Fruit fly (Drosophila melanogaster) S2 (cell line): ENCODE data around the gene Kaz-m1.
A peak's percentile ranks its signal among the peaks of the same experiment; 100 is the strongest.

ENCODE experiments used
- CG8478 ChIP-seq: fragments of >200 bp; optimal IDR thresholded peaks from 2 replicates; lab custom pipeline; 2018
- CTCF ChIP-seq, 2 experiments: fragments of >200 bp; optimal IDR thresholded peaks; 2 replicates each; lab custom pipeline; 2018

Kaz-m1 gene

dm6 chr3R:26034643-26035368, 20.3 kb downstream of the Kaz-m1 start:
- TF ChIP-seq CTCF (optimal IDR thresholded peaks at IDR 0.05; lab: Kevin White, UChicago) = no peak
- TF ChIP-seq CG8478 (lab: Kevin White, UChicago) = no peak

DNA sequence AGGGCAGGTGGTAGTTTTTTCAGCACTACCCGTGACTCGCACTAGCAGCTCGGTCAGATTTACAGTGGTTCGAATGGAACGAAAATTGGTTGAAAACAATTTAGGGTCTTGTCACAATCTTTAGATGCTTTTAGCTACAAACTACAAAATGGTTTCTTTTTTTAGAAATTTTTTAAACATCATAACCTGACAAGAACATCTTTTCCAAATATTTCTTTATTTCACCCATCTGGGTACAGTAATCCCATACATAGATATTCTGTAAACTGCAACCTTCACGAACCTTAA, 20.8 kb downstream of the Kaz-m1 start:
- no peak for TF ChIP-seq CG8478 (lab: Kevin White, UChicago)
- no peak for TF ChIP-seq CTCF (optimal IDR thresholded peaks at IDR 0.05; lab: Kevin White, UChicago)

DNA sequence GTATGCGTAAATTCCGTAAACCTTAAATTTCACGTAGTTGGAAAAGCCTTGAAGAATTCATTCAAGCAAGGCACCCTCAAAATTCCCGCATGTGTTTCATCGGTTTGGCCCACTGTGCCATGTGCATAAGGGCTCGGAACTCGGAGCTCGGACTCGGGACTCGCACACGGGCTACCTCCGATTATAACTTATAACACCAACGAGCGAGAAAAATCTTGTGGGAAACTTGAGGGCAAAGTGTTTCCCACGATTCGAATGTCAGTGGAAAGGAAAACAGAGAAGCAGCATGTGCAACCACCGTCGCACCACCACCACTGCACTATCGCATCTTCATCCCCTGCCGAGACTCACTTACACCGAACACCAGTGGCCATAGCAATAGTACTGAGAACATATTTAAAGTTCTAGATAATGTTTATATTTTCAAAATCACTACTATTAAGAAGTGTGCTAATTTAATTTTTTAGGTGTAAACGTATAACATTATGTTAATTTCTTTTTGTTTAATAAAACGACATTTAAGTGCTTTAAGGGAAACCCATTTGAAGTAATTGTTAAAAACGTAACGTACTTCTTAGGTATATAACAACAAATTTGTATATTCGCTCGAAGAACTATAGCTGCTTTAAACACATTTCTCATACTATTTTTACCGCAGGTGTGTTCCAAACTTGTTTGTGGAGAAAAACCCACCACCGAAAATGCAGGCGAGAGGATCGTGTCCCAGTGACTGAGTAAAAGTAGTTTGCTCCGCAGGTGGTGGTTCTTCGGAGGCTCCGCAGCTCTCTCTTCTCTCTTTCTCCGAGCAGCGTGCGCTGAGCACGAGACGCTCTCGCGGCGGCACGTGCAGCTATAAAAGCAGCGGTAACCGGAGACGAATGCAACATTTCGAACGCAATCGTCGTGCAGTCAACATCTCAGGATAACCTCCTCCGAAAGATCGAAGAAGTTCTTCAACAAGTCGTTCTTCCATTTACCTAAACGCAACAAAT, 21.9 kb downstream of the Kaz-m1 start:
- TF ChIP-seq CG8478 (lab: Kevin White, UChicago) (no peak), CTCF (optimal IDR thresholded peaks at IDR 0.05; lab: Kevin White, UChicago) (no peak)

DNA sequence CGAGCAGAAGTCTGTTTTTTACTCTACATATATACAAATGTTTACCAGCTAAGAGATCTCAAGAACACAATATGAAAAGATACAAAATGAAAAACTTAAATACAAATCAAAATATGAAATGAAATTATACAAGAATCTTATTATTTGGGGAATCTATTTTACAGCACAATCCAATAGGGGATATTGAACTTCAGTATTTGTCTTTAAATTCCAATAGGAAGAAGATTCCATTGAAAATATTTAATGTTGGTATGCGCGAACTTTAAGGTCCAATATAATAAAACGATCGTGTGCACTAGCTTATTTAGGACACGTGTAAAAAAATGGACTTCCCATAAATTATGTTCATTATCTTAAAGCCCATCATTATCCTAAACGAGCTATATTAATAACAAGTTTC, 23.4 kb downstream of the Kaz-m1 start:
- no peak for TF ChIP-seq CG8478 (lab: Kevin White, UChicago)
- no peak for TF ChIP-seq CTCF (optimal IDR thresholded peaks at IDR 0.05; lab: Kevin White, UChicago)

dm6 chr3R:26039793-26040335, 25.3 kb downstream of the Kaz-m1 start:
- TF ChIP-seq CTCF (optimal IDR thresholded peaks at IDR 0.05; lab: Kevin White, UChicago) (no peak), CG8478 (lab: Kevin White, UChicago) (no peak)

DNA sequence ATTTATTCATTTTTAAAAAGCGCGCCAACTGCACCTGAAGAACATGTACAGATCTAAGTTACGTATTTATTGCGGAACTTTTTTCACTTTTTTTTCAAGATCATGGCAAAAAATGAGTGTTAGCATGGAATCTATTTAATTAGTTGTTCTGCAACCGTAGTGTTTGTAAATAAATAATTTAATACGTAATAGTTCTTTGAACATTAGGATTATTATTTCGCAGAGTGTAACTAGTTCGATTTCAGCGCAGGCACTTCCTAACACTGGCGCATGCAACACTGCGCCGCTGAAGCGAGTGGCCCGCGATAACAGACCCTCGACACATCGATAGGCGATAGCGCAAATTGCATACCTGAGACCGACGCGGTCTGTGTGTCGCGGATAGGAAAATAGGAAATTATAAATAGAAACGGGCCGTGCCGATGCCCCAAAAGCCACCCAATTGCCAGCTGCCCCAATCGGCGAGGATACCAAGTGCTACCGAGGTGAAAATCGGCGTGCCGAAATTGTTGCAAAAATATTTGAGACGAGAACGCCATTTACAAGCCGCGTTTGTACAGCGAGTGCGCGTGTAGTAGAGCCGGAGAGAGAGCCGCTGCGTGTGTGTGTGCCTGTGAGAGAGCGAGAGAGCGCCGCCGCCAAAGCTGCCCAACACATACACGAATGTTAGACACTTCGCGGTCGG, 27.0 kb downstream of the Kaz-m1 start, which contains the start of gene gro:
gro (plus strand) TSS at position 320 of the 685 bp plus-strand sequence.
- TF ChIP-seq CTCF (optimal IDR thresholded peaks at IDR 0.05; lab: Kevin White, UChicago) (peak; percentile 33 to 34), CG8478 (lab: Kevin White, UChicago) (no peak)

DNA sequence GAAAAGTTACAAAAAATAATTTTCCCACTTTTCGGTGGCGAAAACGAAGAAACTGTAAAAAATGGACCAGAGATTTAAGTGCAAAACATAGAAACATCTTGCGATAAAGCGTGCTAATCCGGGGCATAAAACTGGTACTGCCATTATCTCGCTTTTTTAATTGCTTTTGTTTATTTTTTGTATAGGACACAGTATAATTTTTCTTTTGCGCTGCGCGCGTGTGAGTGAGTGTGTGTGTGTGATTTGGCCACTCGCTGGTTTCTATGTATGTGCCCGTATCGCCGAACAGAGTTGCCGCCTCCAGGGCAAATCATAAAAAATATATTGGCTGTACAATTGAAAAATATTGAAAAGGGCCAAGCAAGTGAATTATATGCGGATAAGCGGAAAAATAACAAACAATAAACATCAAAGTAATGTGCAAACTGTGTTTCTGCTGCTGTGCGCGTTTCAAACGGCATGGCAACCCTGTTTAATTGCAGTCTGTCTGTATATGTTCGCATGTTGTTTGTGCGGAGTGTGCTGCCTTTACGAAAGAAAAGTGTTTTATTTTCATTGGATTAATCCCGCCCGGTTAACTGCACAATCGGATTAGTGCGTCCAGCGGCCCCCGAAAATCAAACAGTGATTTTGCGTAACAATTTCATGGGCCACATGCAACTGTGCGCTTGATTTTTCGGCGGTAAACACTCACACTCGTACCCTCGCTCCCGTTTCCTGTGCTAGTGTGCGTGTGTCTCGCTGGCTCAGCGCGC, 27.8 kb downstream of the Kaz-m1 start:
- TF ChIP-seq CG8478 (lab: Kevin White, UChicago) = no peak
- TF ChIP-seq CTCF (optimal IDR thresholded peaks at IDR 0.05; lab: Kevin White, UChicago) = no peak

DNA sequence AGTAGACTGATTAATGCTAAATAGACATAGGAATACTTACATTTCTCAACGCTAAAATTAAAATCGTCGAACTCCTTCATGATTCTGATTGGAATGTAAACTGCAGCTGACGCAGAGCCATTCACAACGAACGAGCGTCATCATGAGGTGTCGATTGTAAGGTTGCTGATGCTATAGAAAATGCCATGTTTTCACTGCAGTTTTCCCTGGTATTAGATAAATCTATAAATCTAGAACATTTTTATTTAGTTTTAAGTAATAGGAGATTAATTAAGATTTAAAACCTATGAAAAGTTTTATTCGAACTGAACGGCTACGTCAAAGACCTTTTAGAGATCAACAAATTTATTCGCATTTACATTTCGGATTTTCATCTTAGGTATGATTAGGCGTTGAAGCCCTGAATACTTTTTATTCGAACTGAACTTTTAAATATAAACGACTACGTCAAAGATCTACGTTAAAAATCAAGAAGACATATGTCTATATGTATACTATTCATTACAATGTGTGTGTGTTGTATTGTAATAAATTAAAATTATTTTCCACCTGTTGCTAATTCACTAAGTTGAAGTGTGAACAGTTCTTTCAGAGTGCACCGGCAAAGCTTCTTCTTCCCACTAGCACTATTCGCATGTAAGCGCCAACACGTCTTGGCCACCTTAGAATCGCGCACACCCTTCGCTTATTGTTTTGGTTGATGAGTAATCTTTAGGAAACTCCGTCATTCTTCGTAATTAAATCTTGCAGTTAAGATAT, 37.8 kb downstream of the Kaz-m1 start, which contains the start of the genes Exo84 and Vps2:
Exo84 (minus strand) TSS at position 108 of the 759 bp plus-strand sequence.
Vps2 (plus strand) TSS at position 672 of the 759 bp plus-strand sequence.
- TF ChIP-seq CG8478 (lab: Kevin White, UChicago) (no peak), CTCF (optimal IDR thresholded peaks at IDR 0.05; lab: Kevin White, UChicago) (no peak)

DNA sequence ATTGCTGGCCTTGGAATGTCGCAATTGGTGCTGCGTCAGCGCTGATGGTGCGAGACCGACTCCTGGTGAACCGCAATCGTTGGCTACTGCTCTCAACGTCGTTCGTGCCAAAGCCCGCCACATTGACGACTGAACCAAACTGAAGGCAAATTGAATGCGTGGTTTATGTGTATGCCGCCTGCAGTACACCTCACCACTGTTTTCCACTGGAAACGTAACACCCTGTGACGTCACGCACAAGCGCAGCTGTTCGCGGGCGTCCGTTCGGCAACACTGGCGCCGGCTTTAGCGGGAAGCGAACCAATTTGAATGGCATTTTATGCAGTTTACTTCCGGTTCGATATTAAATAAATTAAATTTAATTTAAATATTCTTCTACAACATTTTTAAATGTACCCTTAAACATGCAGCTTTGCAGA, 40.7 kb downstream of the Kaz-m1 start, which contains the start of gene Cmpk:
Cmpk (minus strand) TSS at position 225 of the 419 bp plus-strand sequence.
- TF ChIP-seq CTCF (optimal IDR thresholded peaks at IDR 0.05; lab: Kevin White, UChicago) (no peak), CG8478 (lab: Kevin White, UChicago) (no peak)

- no peak for TF ChIP-seq CG8478 (lab: Kevin White, UChicago)
- TF ChIP-seq CTCF (optimal IDR thresholded peaks at IDR 0.05; lab: Kevin White, UChicago) = no peak
These were observed 41.9 kb downstream of the Kaz-m1 start, which contains the start of the genes Sld5 and CG14543 for dm6 chr3R:26056381-26056780. Gene Sld5, minus strand, starts transcription at chr3R:26056547. Gene CG14543, plus strand, starts transcription at chr3R:26056630.

DNA sequence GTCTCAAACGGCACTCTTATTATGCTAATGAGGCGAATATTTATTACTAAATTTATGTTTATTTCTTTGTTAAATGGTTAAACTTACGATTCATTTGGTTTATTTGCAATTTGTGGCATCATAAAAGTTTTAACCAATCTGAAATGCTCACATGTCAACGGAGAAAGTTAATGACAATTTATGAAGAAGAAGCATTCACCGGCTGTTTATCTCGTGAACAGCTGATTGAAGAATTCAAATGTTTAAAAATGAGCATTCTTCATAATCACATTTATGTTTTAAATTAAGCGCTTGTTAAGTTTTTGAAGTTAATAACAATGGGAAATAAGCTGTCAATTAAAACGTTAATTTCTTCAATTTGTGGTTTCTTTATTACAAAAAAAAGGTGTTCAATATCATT, 43.5 kb downstream of the Kaz-m1 start, which contains the start of the genes PIG-P and Tcs6:
PIG-P (minus strand) TSS at position 158 of the 400 bp plus-strand sequence.
Tcs6 (minus strand) TSS at position 158 of the 400 bp plus-strand sequence.
- TF ChIP-seq CTCF (optimal IDR thresholded peaks at IDR 0.05; lab: Kevin White, UChicago) (no peak), CG8478 (lab: Kevin White, UChicago) (no peak)

DNA sequence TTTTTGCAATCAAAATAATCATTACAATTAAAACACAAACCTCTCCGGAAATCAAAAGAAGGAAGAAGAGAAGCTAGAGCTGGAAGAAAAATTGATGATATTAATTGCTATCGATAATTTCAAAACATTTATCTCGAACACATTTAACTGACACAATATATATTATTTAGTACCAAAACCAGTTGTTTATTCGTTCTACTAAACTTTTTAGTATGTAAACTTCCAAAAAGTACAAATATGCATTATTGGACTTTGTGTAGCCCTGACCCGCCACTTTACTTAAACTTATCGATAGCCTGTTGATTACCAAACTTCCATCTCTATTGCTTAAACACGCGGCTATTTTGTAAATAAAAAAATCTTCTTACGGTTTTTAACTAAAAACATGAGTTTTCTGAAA, 44.7 kb downstream of the Kaz-m1 start, which contains the start of the genes RpL34a and Trmt61:
RpL34a (minus strand) TSS at position 73 of the 400 bp plus-strand sequence.
Trmt61 (plus strand) TSS at position 302 of the 400 bp plus-strand sequence.
- TF ChIP-seq CG8478 (lab: Kevin White, UChicago) = no peak
- TF ChIP-seq CTCF (optimal IDR thresholded peaks at IDR 0.05; lab: Kevin White, UChicago) = no peak
